Worm (Caenorhabditis elegans) whole organism, L1 larva: ENCODE measurements around the gene C53B7.6.

Experiments
- fkh-10 ChIP-seq: sonication (generic microtip); optimal IDR thresholded peaks from 2 replicates; lab custom pipeline; 2017; ENCODE audit warnings: missing biosample characterization, missing genetic modification reagents, missing genetic modification characterization
- lin-14 ChIP-seq: fragments of 200-800 bp; sonication (Bioruptor generic); optimal IDR thresholded peaks from 2 replicates; lab custom pipeline; 2018; ENCODE audit warnings: mild to moderate bottlenecking, missing genetic modification characterization, moderate library complexity, missing compliant biosample characterization
- mef-2 ChIP-seq: fragments of 150-350 bp; optimal IDR thresholded peaks from 2 replicates; lab custom pipeline; 2014; ENCODE audit warnings: missing biosample characterization, missing genetic modification characterization
- nhr-12 ChIP-seq: sonication (generic microtip); optimal IDR thresholded peaks from 2 replicates; lab custom pipeline; 2017; ENCODE audit warnings: missing biosample characterization, missing genetic modification characterization
- nhr-47 ChIP-seq: sonication (generic microtip); optimal IDR thresholded peaks from 2 replicates; lab custom pipeline; 2016; ENCODE audit warnings: mild to moderate bottlenecking, missing genetic modification characterization, moderate library complexity, missing compliant biosample characterization
- snu-23 ChIP-seq: sonication (generic microtip); optimal IDR thresholded peaks from 2 replicates; lab custom pipeline; 2016; ENCODE audit warnings: missing genetic modification characterization, missing compliant biosample characterization
- swsn-7 ChIP-seq: sonication (generic microtip); optimal IDR thresholded peaks from 2 replicates; lab custom pipeline; 2016; ENCODE audit warnings: missing genetic modification characterization, missing compliant biosample characterization
- zag-1 ChIP-seq: fragments of 150-350 bp; optimal IDR thresholded peaks from 2 replicates; lab custom pipeline; 2014; ENCODE audit warnings: missing biosample characterization, missing genetic modification characterization

ce11 chrX:6848596-6848995, 20.0 kb downstream of the C53B7.6 start:
- no peak for TF ChIP-seq fkh-10 (GFP tag; lab: Kevin White, UChicago)
- TF ChIP-seq nhr-12 (tag; lab: Kevin White, UChicago), result no peak
- TF ChIP-seq zag-1 (tag; lab: Kevin White, UChicago), result no peak
- no peak for TF ChIP-seq snu-23 (GFP tag; lab: Kevin White, UChicago)
- no peak for TF ChIP-seq swsn-7 (tag; lab: Kevin White, UChicago)
- no peak for TF ChIP-seq mef-2
- no peak for TF ChIP-seq nhr-47 (tag; lab: Kevin White, UChicago)
- no peak for TF ChIP-seq lin-14 (GFP tag; lab: Kevin White, UChicago)
